Fruit fly (Drosophila melanogaster) whole organism, embryonic: ENCODE results near the gene shi.

Experiments used
- Aef1 ChIP-seq: fragments of 200-800 bp; sonication (Bioruptor generic); IDR thresholded peaks from 3 replicates; pipeline ENCODE4 v1.3.6; 2022; ENCODE audit warnings: missing biosample characterization, missing genetic modification characterization
- Atf6 ChIP-seq: fragments of 200-800 bp; sonication (Bioruptor generic); IDR thresholded peaks from 2 replicates; pipeline ENCODE4 v1.3.6; 2022; ENCODE audit warnings: missing biosample characterization, missing genetic modification characterization
- CG12299 ChIP-seq: fragments of 200-800 bp; sonication (Bioruptor generic); optimal IDR thresholded peaks from 2 replicates; lab custom pipeline; 2018; ENCODE audit warnings: missing biosample characterization, mild to moderate bottlenecking, missing genetic modification characterization
- CG12659 ChIP-seq: fragments of 200-800 bp; sonication (Bioruptor generic); optimal IDR thresholded peaks from 3 replicates; lab custom pipeline; 2017; ENCODE audit warnings: mild to moderate bottlenecking, missing biosample characterization, missing genetic modification reagents, missing genetic modification characterization
- CG1529 ChIP-seq: fragments of 200-800 bp; sonication (Bioruptor generic); optimal IDR thresholded peaks from 3 replicates; lab custom pipeline; 2018; ENCODE audit warnings: missing biosample characterization, missing genetic modification characterization
- CG16779 ChIP-seq: fragments of 200-800 bp; sonication (Bioruptor generic); IDR thresholded peaks from 2 replicates; pipeline ENCODE4 v1.3.6; 2022; ENCODE audit warnings: missing biosample characterization, missing genetic modification characterization
- CG17612 ChIP-seq: fragments of 200-800 bp; sonication (Bioruptor generic); IDR thresholded peaks from 2 replicates; pipeline ENCODE4 v1.3.6; 2022; ENCODE audit warnings: missing biosample characterization, missing genetic modification characterization
- CG17829 ChIP-seq: fragments of 200-800 bp; optimal IDR thresholded peaks from 2 replicates; lab custom pipeline; 2019; ENCODE audit warnings: missing biosample characterization, mild to moderate bottlenecking, missing genetic modification characterization, moderate library complexity
- CG1832 ChIP-seq: fragments of 200-800 bp; sonication (Bioruptor generic); optimal IDR thresholded peaks from 2 replicates; lab custom pipeline; 2017; ENCODE audit warnings: missing biosample characterization, mild to moderate bottlenecking, missing genetic modification characterization, inconsistent platforms
- CG30403 ChIP-seq: fragments of 200-800 bp; sonication (Bioruptor generic); optimal IDR thresholded peaks from 3 replicates; lab custom pipeline; 2016; ENCODE audit warnings: missing biosample characterization, missing genetic modification characterization
- CG31388 ChIP-seq: fragments of 200-800 bp; sonication (Bioruptor generic); optimal IDR thresholded peaks from 2 replicates; lab custom pipeline; 2016; ENCODE audit warnings: missing biosample characterization, missing genetic modification characterization
- CG4328 ChIP-seq: fragments of 200-800 bp; sonication (Bioruptor generic); optimal IDR thresholded peaks from 3 replicates; lab custom pipeline; 2017; ENCODE audit warnings: missing biosample characterization, missing genetic modification reagents, missing genetic modification characterization
- CG4730 ChIP-seq: fragments of 200-800 bp; sonication (Bioruptor generic); IDR thresholded peaks from 2 replicates; pipeline ENCODE4 v1.3.6; 2022; ENCODE audit warnings: missing biosample characterization, missing genetic modification characterization
- CG7963 ChIP-seq: fragments of 200-800 bp; sonication (Bioruptor generic); IDR thresholded peaks from 3 replicates; pipeline ENCODE4 v1.3.6; 2022; ENCODE audit warnings: missing biosample characterization, missing genetic modification characterization; ENCODE audit not compliant: partially characterized antibody
- D ChIP-seq, 2 experiments: fragments of 200-800 bp in 1 of 2; fragments of >200 bp in 1 of 2; sonication (Bioruptor generic) in 1 of 2; optimal IDR thresholded peaks; 2 replicates in 1 of 2; 3 replicates in 1 of 2; lab custom pipeline; 2017; ENCODE audit warnings: mild to moderate bottlenecking in 1 of 2, missing biosample characterization in 1 of 2, missing genetic modification characterization in 1 of 2, missing genetic modification reagents in 1 of 2
- Dad ChIP-seq: fragments of 200-800 bp; sonication (Bioruptor generic); optimal IDR thresholded peaks from 3 replicates; lab custom pipeline; 2016; ENCODE audit warnings: missing biosample characterization, missing genetic modification characterization
- Dek ChIP-seq: fragments of 200-800 bp; sonication (Bioruptor generic); optimal IDR thresholded peaks from 3 replicates; lab custom pipeline; 2019; ENCODE audit warnings: missing biosample characterization, mild to moderate bottlenecking, missing genetic modification characterization, moderate library complexity
- Eip74EF ChIP-seq, 2 experiments: fragments of 200-800 bp in 1 of 2; fragments of >200 bp in 1 of 2; sonication (Bioruptor generic) in 1 of 2; optimal IDR thresholded peaks; 2 replicates each; lab custom pipeline; 2017 to 2019; ENCODE audit warnings: missing biosample characterization in 2 of 2, missing genetic modification characterization in 2 of 2, mild to moderate bottlenecking in 1 of 2, moderate library complexity in 1 of 2
- Gsc ChIP-seq: fragments of 200-800 bp; sonication (Bioruptor generic); IDR thresholded peaks from 2 replicates; pipeline ENCODE4 v1.3.6; 2022; ENCODE audit warnings: missing biosample characterization, missing genetic modification characterization
- Gug ChIP-seq: fragments of 200-800 bp; sonication (Bioruptor generic); IDR thresholded peaks from 4 replicates; pipeline ENCODE4 v1.3.6; 2022; ENCODE audit warnings: missing biosample characterization, missing genetic modification characterization
- HLH4C ChIP-seq: fragments of 200-800 bp; sonication (Bioruptor generic); IDR thresholded peaks from 3 replicates; pipeline ENCODE4 v1.3.6; 2022; ENCODE audit warnings: missing biosample characterization, missing genetic modification characterization; ENCODE audit not compliant: partially characterized antibody
- HmgZ ChIP-seq: fragments of 200-800 bp; sonication (Bioruptor generic); optimal IDR thresholded peaks from 2 replicates; lab custom pipeline; 2018; ENCODE audit warnings: missing biosample characterization, mild to moderate bottlenecking, missing genetic modification characterization
- Hr3 ChIP-seq: fragments of 200-800 bp; sonication (Bioruptor generic); optimal IDR thresholded peaks from 3 replicates; lab custom pipeline; 2016; ENCODE audit warnings: missing biosample characterization, missing genetic modification characterization
- Hr78 ChIP-seq, 2 experiments: fragments of 200-800 bp in 1 of 2; fragments of >200 bp in 1 of 2; sonication (Bioruptor generic) in 1 of 2; optimal IDR thresholded peaks; 2 replicates each; lab custom pipeline; 2017 to 2019; ENCODE audit warnings: missing biosample characterization in 2 of 2, missing genetic modification characterization in 2 of 2, mild to moderate bottlenecking in 1 of 2, moderate library complexity in 1 of 2
- Hsf ChIP-seq: fragments of 200-800 bp; sonication (Bioruptor generic); optimal IDR thresholded peaks from 3 replicates; lab custom pipeline; 2016; ENCODE audit warnings: missing biosample characterization, missing genetic modification characterization
- Mes4 ChIP-seq: fragments of 200-800 bp; sonication (Bioruptor generic); optimal IDR thresholded peaks from 2 replicates; lab custom pipeline; 2016; ENCODE audit warnings: missing biosample characterization, missing genetic modification characterization
- NK7.1 ChIP-seq: fragments of 200-800 bp; sonication (Bioruptor generic); optimal IDR thresholded peaks from 3 replicates; lab custom pipeline; 2016; ENCODE audit warnings: missing biosample characterization, missing genetic modification characterization
- Neu2 ChIP-seq: fragments of 200-800 bp; sonication (Bioruptor generic); optimal IDR thresholded peaks from 3 replicates; lab custom pipeline; 2016; ENCODE audit warnings: missing biosample characterization, missing genetic modification characterization, borderline replicate concordance
- Vsx1 ChIP-seq: fragments of 200-800 bp; sonication (Bioruptor generic); optimal IDR thresholded peaks from 2 replicates; lab custom pipeline; 2017; ENCODE audit warnings: missing biosample characterization, mild to moderate bottlenecking, missing genetic modification characterization, missing genetic modification reagents
- YL-1 ChIP-seq: fragments of 200-800 bp; sonication (Bioruptor generic); optimal IDR thresholded peaks from 3 replicates; lab custom pipeline; 2017; ENCODE audit warnings: missing biosample characterization, mild to moderate bottlenecking, missing genetic modification characterization
- btn ChIP-seq: fragments of 200-800 bp; sonication (Bioruptor generic); optimal IDR thresholded peaks from 2 replicates; lab custom pipeline; 2016; ENCODE audit warnings: missing biosample characterization, missing genetic modification characterization
- cas ChIP-seq: fragments of 200-800 bp; sonication (Bioruptor generic); IDR thresholded peaks from 2 replicates; pipeline ENCODE4 v1.3.6; 2022; ENCODE audit warnings: missing biosample characterization, missing genetic modification characterization
- dm ChIP-seq: fragments of 200-800 bp; sonication (Bioruptor generic); optimal IDR thresholded peaks from 3 replicates; lab custom pipeline; 2016; ENCODE audit warnings: missing biosample characterization, missing genetic modification characterization
- ems ChIP-seq: fragments of 200-800 bp; sonication (Bioruptor generic); optimal IDR thresholded peaks from 3 replicates; lab custom pipeline; 2016; ENCODE audit warnings: missing biosample characterization, missing genetic modification characterization
- esg ChIP-seq: fragments of 200-800 bp; sonication (Bioruptor generic); conservative IDR thresholded peaks from 2 replicates; pipeline ENCODE4 v1.3.6; 2022; ENCODE audit warnings: missing biosample characterization, missing genetic modification characterization
- ewg ChIP-seq: fragments of 200-800 bp; sonication (Bioruptor generic); optimal IDR thresholded peaks from 3 replicates; lab custom pipeline; 2017; ENCODE audit warnings: mild to moderate bottlenecking, missing biosample characterization, missing genetic modification reagents, missing genetic modification characterization
- gce ChIP-seq: fragments of 200-800 bp; sonication (Bioruptor generic); IDR thresholded peaks from 3 replicates; pipeline ENCODE4 v1.3.6; 2022; ENCODE audit warnings: missing biosample characterization, missing genetic modification characterization
- nerfin-2 ChIP-seq: fragments of 200-800 bp; sonication (Bioruptor generic); IDR thresholded peaks from 2 replicates; pipeline ENCODE4 v1.3.6; 2022; ENCODE audit warnings: missing biosample characterization, missing genetic modification characterization; ENCODE audit not compliant: partially characterized antibody
- odd ChIP-seq: fragments of 200-800 bp; sonication (Bioruptor generic); optimal IDR thresholded peaks from 2 replicates; lab custom pipeline; 2017; ENCODE audit warnings: missing biosample characterization, mild to moderate bottlenecking, missing genetic modification characterization
- p53 ChIP-seq: fragments of 200-800 bp; sonication (Bioruptor generic); optimal IDR thresholded peaks from 2 replicates; lab custom pipeline; 2016; ENCODE audit warnings: missing biosample characterization, missing genetic modification characterization
- pita ChIP-seq: fragments of 200-800 bp; sonication (Bioruptor generic); optimal IDR thresholded peaks from 2 replicates; lab custom pipeline; 2017; ENCODE audit warnings: missing biosample characterization, mild to moderate bottlenecking, missing genetic modification characterization
- salm ChIP-seq: fragments of 200-800 bp; sonication (Bioruptor generic); optimal IDR thresholded peaks from 2 replicates; lab custom pipeline; 2018; ENCODE audit warnings: missing biosample characterization, mild to moderate bottlenecking, missing genetic modification characterization
- sc ChIP-seq, 3 experiments: fragments of >200 bp in 2 of 3; fragments of 200-800 bp in 1 of 3; sonication (Bioruptor generic) in 1 of 3; optimal IDR thresholded peaks; 2 replicates in 2 of 3; 3 replicates in 1 of 3; lab custom pipeline; 2017; ENCODE audit warnings: mild to moderate bottlenecking in 1 of 3, missing biosample characterization in 1 of 3, missing genetic modification characterization in 1 of 3, missing genetic modification reagents in 1 of 3
- slou ChIP-seq: fragments of 200-800 bp; sonication (Bioruptor generic); optimal IDR thresholded peaks from 3 replicates; lab custom pipeline; 2016; ENCODE audit warnings: missing biosample characterization, missing genetic modification characterization
- tap ChIP-seq: fragments of 200-800 bp; optimal IDR thresholded peaks from 3 replicates; lab custom pipeline; 2019; ENCODE audit warnings: missing biosample characterization, mild to moderate bottlenecking, missing genetic modification characterization, moderate library complexity
- ttk ChIP-seq: fragments of 200-800 bp; sonication (Bioruptor generic); IDR thresholded peaks from 2 replicates; pipeline ENCODE4 v2.1.2; 2022; ENCODE audit warnings: missing biosample characterization, missing genetic modification characterization
- usp ChIP-seq: fragments of >200 bp; optimal IDR thresholded peaks from 2 replicates; lab custom pipeline; 2017; ENCODE audit warnings: missing biosample characterization, missing genetic modification characterization

The shi gene

DNA sequence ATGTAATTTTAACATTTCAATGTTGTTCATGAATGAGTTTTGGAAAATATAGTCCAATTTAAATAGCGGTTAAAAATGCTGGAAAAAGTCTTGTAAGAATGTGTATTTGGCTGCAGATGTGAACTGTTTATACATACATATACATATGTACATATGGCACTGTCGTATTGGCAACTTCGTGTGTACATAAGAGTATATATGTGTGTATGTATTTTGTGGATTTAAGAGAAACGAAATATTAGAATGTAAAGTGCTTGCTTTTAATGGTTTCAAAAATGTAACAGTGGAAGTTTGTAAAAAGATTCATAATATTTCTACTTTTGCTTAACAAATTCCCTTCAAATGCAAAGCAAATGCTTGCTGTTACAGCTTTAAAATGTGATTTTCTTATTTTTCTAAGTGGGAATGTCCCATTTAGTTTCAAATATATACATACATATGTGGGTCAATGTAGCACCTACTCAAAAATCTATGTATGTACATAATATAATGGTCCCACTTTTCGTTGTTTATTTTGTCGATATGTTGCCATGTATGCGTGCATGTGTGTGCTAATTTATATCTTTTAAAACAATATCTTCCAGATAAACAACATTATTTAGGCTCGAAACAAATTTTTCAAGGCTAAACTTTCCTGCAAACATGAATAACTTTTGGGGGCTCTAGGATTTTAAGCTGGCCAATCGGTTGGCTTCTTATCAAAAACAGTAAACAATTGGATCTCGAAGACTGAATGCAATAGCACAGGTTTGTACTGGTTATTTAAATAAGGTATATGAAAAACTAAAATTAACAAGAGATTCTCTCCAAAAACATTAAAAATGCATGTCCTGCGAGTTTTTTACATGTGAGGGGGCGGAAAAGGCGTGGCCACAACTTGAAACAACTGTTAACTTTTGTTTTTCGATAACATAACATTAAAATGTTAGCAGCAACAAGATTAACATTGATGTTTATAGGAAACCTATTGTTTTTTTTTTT, 20.8 kb upstream of the shi start (continued):
- TF ChIP-seq CG16779 (GFP tag; lab: Robert Waterston, UW) (no peak), ttk (GFP tag; lab: Robert Waterston, UW) (no peak), CG17829 (tag; lab: Kevin White, UChicago) (no peak), Mes4 (GFP tag; lab: Kevin White, UChicago) (peak; percentile 33), CG4730 (GFP tag; lab: Robert Waterston, UW) (no peak), slou (GFP tag; lab: Kevin White, UChicago) (no peak), HLH4C (GFP tag; lab: Robert Waterston, UW) (no peak), p53 (no peak), usp (GFP tag; lab: Kevin White, UChicago) (no peak), CG1832 (GFP tag; lab: Kevin White, UChicago) (no peak), CG1529 (GFP tag; lab: Kevin White, UChicago) (peak; percentile 50), ewg (GFP tag; lab: Kevin White, UChicago) (no peak), CG12299 (tag; lab: Kevin White, UChicago) (peak; percentile 63), dm (GFP tag; lab: Kevin White, UChicago) (no peak), YL-1 (GFP tag; lab: Kevin White, UChicago) (peak; percentile 37), Vsx1 (GFP tag; lab: Kevin White, UChicago) (no peak), Dek (tag; lab: Kevin White, UChicago) (no peak), nerfin-2 (GFP tag; lab: Robert Waterston, UW) (no peak), Neu2 (no peak), CG30403 (GFP tag; lab: Kevin White, UChicago) (no peak), CG4328 (peak; percentile 85), Dad (GFP tag; lab: Kevin White, UChicago) (no peak), NK7.1 (GFP tag; lab: Kevin White, UChicago) (peak; percentile 38), Aef1 (no peak), Gug (GFP tag; lab: Robert Waterston, UW) (no peak), gce (GFP tag; lab: Robert Waterston, UW) (peak; percentile 25; the same call in 1 of the 3 replicates), tap (tag; lab: Kevin White, UChicago) (no peak), esg (GFP tag; lab: Robert Waterston, UW) (no peak), btn (GFP tag; lab: Kevin White, UChicago) (no peak), D (optimal IDR thresholded peaks at IDR 0.05; lab: Kevin White, UChicago) (no peak), D (GFP tag; optimal IDR thresholded peaks at IDR 0.05; lab: Kevin White, UChicago) (peak; percentile 49), CG31388 (GFP tag; lab: Kevin White, UChicago) (no peak), CG7963 (GFP tag; lab: Robert Waterston, UW) (no peak), ems (GFP tag; lab: Kevin White, UChicago) (no peak), Eip74EF (GFP tag; optimal IDR thresholded peaks at IDR 0.05; lab: Kevin White, UChicago) (no peak), sc (optimal IDR thresholded peaks at IDR 0.05; lab: Kevin White, UChicago) (no peak), sc (GFP tag; optimal IDR thresholded peaks at IDR 0.05; lab: Kevin White, UChicago) (no peak), Atf6 (GFP tag; lab: Robert Waterston, UW) (peak; percentile 78), pita (GFP tag; lab: Kevin White, UChicago) (no peak), Gsc (no peak), CG17612 (GFP tag; lab: Robert Waterston, UW) (no peak), Hr3 (no peak), cas (GFP tag; lab: Robert Waterston, UW) (no peak), Hr78 (GFP tag; optimal IDR thresholded peaks at IDR 0.05; lab: Kevin White, UChicago) (no peak), CG12659 (GFP tag; lab: Kevin White, UChicago) (peak; percentile 68), HmgZ (peak; percentile 80), salm (tag; lab: Kevin White, UChicago) (peak; percentile 41), Hsf (GFP tag; lab: Kevin White, UChicago) (no peak), odd (GFP tag; lab: Kevin White, UChicago) (no peak)
